Worm (Caenorhabditis elegans) whole organism, late embryonic: ENCODE data around the gene lys-5.

ENCODE experiments used
- ceh-45 ChIP-seq: fragments of 200-800 bp; sonication (Bioruptor generic); IDR thresholded peaks from 2 replicates; pipeline ENCODE4 v1.3.6; 2022; ENCODE audit warnings: missing genetic modification reagents, missing genetic modification characterization, missing compliant biosample characterization
- dmd-4 ChIP-seq: sonication (generic microtip); optimal IDR thresholded peaks from 2 replicates; lab custom pipeline; 2016; ENCODE audit warnings: borderline replicate concordance, missing genetic modification characterization, missing compliant biosample characterization
- elt-2 ChIP-seq: sonication (generic microtip); optimal IDR thresholded peaks from 2 replicates; lab custom pipeline; 2016; ENCODE audit warnings: missing genetic modification reagents, missing genetic modification characterization, missing compliant biosample characterization
- hlh-13 ChIP-seq: fragments of 200-800 bp; sonication (Bioruptor generic); optimal IDR thresholded peaks from 2 replicates; lab custom pipeline; 2018; ENCODE audit warnings: mild to moderate bottlenecking, missing genetic modification characterization, missing compliant biosample characterization
- odd-2 ChIP-seq: sonication (generic microtip); optimal IDR thresholded peaks from 2 replicates; lab custom pipeline; 2017; ENCODE audit warnings: antibody characterized with exemption, mild to moderate bottlenecking, missing genetic modification characterization, missing compliant biosample characterization
- pat-9 ChIP-seq: fragments of 200-800 bp; sonication (Bioruptor generic); optimal IDR thresholded peaks from 2 replicates; lab custom pipeline; 2018; ENCODE audit warnings: mild to moderate bottlenecking, missing genetic modification characterization, moderate library complexity, missing compliant biosample characterization
- pqm-1 ChIP-seq: sonication (generic microtip); optimal IDR thresholded peaks from 2 replicates; lab custom pipeline; 2016; ENCODE audit warnings: missing genetic modification characterization, missing compliant biosample characterization
- rnt-1 ChIP-seq: sonication (generic microtip); optimal IDR thresholded peaks from 2 replicates; lab custom pipeline; 2016; ENCODE audit warnings: missing genetic modification characterization, missing compliant biosample characterization

ce11 chrIV:11594191-11594673 lies 31.1 kb downstream of the lys-5 start, which contains the start of gene mig-38:
- TF ChIP-seq elt-2 (tag; lab: Kevin White, UChicago) = no peak
- TF ChIP-seq odd-2 (tag; lab: Kevin White, UChicago) = no peak
- TF ChIP-seq ceh-45 (GFP tag; lab: Robert Waterston, UW) = no peak
- TF ChIP-seq hlh-13 (GFP tag; lab: Kevin White, UChicago) = no peak
- TF ChIP-seq pqm-1 = no peak
- TF ChIP-seq dmd-4 (tag; lab: Kevin White, UChicago) = peak; percentile 61
- TF ChIP-seq pat-9 (tag; lab: Kevin White, UChicago) = no peak
- peak; percentile 43 for TF ChIP-seq rnt-1 (tag; lab: Kevin White, UChicago)
